Fruit fly (Drosophila melanogaster) whole organism, embryonic: ENCODE measurements around the gene euc.
A peak's percentile ranks its signal among the peaks of the same experiment; 100 is the strongest.

Experiments
- Atf-2 ChIP-seq: fragments of 200-800 bp; sonication (Bioruptor generic); optimal IDR thresholded peaks from 2 replicates; lab custom pipeline; 2016; ENCODE audit warnings: missing biosample characterization, missing genetic modification characterization
- Awh ChIP-seq: fragments of 200-800 bp; sonication (Bioruptor generic); IDR thresholded peaks from 2 replicates; pipeline ENCODE4, ENCODE4 v1.3.6; 2022; ENCODE audit warnings: missing biosample characterization, missing genetic modification characterization
- CG10147 ChIP-seq: fragments of 200-800 bp; sonication (Bioruptor generic); optimal IDR thresholded peaks from 2 replicates; lab custom pipeline; 2019; ENCODE audit warnings: missing biosample characterization, mild to moderate bottlenecking, missing genetic modification characterization, moderate library complexity
- CG10654 ChIP-seq: fragments of 200-800 bp; sonication (Bioruptor generic); optimal IDR thresholded peaks from 2 replicates; lab custom pipeline; 2016; ENCODE audit warnings: missing biosample characterization, missing genetic modification characterization
- CG11456 ChIP-seq: fragments of 200-800 bp; sonication (Bioruptor generic); IDR thresholded peaks from 3 replicates; pipeline ENCODE4 v1.3.6; 2022; ENCODE audit warnings: missing biosample characterization, missing genetic modification characterization
- CG12659 ChIP-seq: fragments of 200-800 bp; sonication (Bioruptor generic); optimal IDR thresholded peaks from 3 replicates; lab custom pipeline; 2017; ENCODE audit warnings: mild to moderate bottlenecking, missing biosample characterization, missing genetic modification reagents, missing genetic modification characterization
- CG12769 ChIP-seq: fragments of 200-800 bp; sonication (Bioruptor generic); optimal IDR thresholded peaks from 2 replicates; lab custom pipeline; 2019; ENCODE audit warnings: missing biosample characterization, mild to moderate bottlenecking, missing genetic modification characterization, moderate library complexity
- CG13296 ChIP-seq: fragments of 200-800 bp; sonication (Bioruptor generic); optimal IDR thresholded peaks from 3 replicates; lab custom pipeline; 2018; ENCODE audit warnings: missing biosample characterization, mild to moderate bottlenecking, missing genetic modification characterization
- CG15514 ChIP-seq: fragments of 200-800 bp; sonication (Bioruptor generic); optimal IDR thresholded peaks from 3 replicates; lab custom pipeline; 2017; ENCODE audit warnings: missing biosample characterization, missing genetic modification characterization, mild to moderate bottlenecking, moderate library complexity, missing genetic modification reagents
- CG17359 ChIP-seq: fragments of 200-800 bp; sonication (Bioruptor generic); optimal IDR thresholded peaks from 3 replicates; lab custom pipeline; 2018; ENCODE audit warnings: missing biosample characterization, mild to moderate bottlenecking, missing genetic modification characterization, moderate library complexity
- CG18262 ChIP-seq: fragments of 200-800 bp; optimal IDR thresholded peaks from 3 replicates; lab custom pipeline; 2019; ENCODE audit warnings: missing biosample characterization, mild to moderate bottlenecking, missing genetic modification characterization, moderate library complexity
- CG18476 ChIP-seq: fragments of 200-800 bp; sonication (Bioruptor generic); optimal IDR thresholded peaks from 2 replicates; lab custom pipeline; 2016; ENCODE audit warnings: missing biosample characterization, mild to moderate bottlenecking, missing genetic modification characterization
- CG2120 ChIP-seq: fragments of 200-800 bp; sonication (Bioruptor generic); optimal IDR thresholded peaks from 3 replicates; lab custom pipeline; 2016; ENCODE audit warnings: missing biosample characterization, missing genetic modification characterization
- CG2678 ChIP-seq: fragments of 200-800 bp; sonication (Bioruptor generic); optimal IDR thresholded peaks from 3 replicates; lab custom pipeline; 2019; ENCODE audit warnings: missing biosample characterization, mild to moderate bottlenecking, missing genetic modification characterization, moderate library complexity
- CG31224 ChIP-seq: fragments of 200-800 bp; sonication (Bioruptor generic); IDR thresholded peaks from 2 replicates; pipeline ENCODE4 v1.3.6; 2022; ENCODE audit warnings: missing biosample characterization, missing genetic modification characterization
- CG31388 ChIP-seq: fragments of 200-800 bp; sonication (Bioruptor generic); optimal IDR thresholded peaks from 2 replicates; lab custom pipeline; 2016; ENCODE audit warnings: missing biosample characterization, missing genetic modification characterization
- CG3163 ChIP-seq: fragments of 200-800 bp; sonication (Bioruptor generic); optimal IDR thresholded peaks from 3 replicates; lab custom pipeline; 2016; ENCODE audit warnings: missing biosample characterization, missing genetic modification characterization
- CG3407 ChIP-seq: fragments of 200-800 bp; sonication (Bioruptor generic); optimal IDR thresholded peaks from 2 replicates; lab custom pipeline; 2018; ENCODE audit warnings: missing biosample characterization, mild to moderate bottlenecking, missing genetic modification characterization
- CG4617 ChIP-seq: fragments of 200-800 bp; sonication (Bioruptor generic); optimal IDR thresholded peaks from 3 replicates; lab custom pipeline; 2016; ENCODE audit warnings: missing biosample characterization, missing genetic modification characterization, borderline replicate concordance
- CG6791 ChIP-seq: fragments of 200-800 bp; sonication (Bioruptor generic); IDR thresholded peaks from 3 replicates; pipeline ENCODE4 v1.3.6; 2022; ENCODE audit warnings: missing biosample characterization, missing genetic modification characterization; ENCODE audit not compliant: partially characterized antibody
- CG7745 ChIP-seq: fragments of 200-800 bp; sonication (Bioruptor generic); optimal IDR thresholded peaks from 2 replicates; lab custom pipeline; 2018; ENCODE audit warnings: missing biosample characterization, mild to moderate bottlenecking, missing genetic modification characterization, moderate library complexity
- CG9609 ChIP-seq: fragments of 200-800 bp; sonication (Bioruptor generic); optimal IDR thresholded peaks from 3 replicates; lab custom pipeline; 2016; ENCODE audit warnings: missing biosample characterization, missing genetic modification characterization
- CHES-1-like ChIP-seq: fragments of 200-800 bp; sonication (Bioruptor generic); optimal IDR thresholded peaks from 2 replicates; lab custom pipeline; 2016; ENCODE audit warnings: missing biosample characterization, missing genetic modification characterization
- Deaf1 ChIP-seq: fragments of 200-800 bp; optimal IDR thresholded peaks from 3 replicates; lab custom pipeline; 2019; ENCODE audit warnings: missing biosample characterization, mild to moderate bottlenecking, missing genetic modification characterization, moderate library complexity
- Dp ChIP-seq: fragments of 200-800 bp; sonication (Bioruptor generic); optimal IDR thresholded peaks from 2 replicates; lab custom pipeline; 2018; ENCODE audit warnings: missing biosample characterization, mild to moderate bottlenecking, missing genetic modification characterization, moderate library complexity
- HmgZ ChIP-seq: fragments of 200-800 bp; sonication (Bioruptor generic); optimal IDR thresholded peaks from 2 replicates; lab custom pipeline; 2018; ENCODE audit warnings: missing biosample characterization, mild to moderate bottlenecking, missing genetic modification characterization
- Hr51 ChIP-seq, 2 experiments: fragments of 200-800 bp; sonication (Bioruptor generic); optimal IDR thresholded peaks; 2 replicates in 1 of 2; 3 replicates in 1 of 2; lab custom pipeline; 2016 to 2018; ENCODE audit warnings: missing biosample characterization in 2 of 2, missing genetic modification characterization in 2 of 2, mild to moderate bottlenecking in 1 of 2, moderate library complexity in 1 of 2
- Hr78 ChIP-seq, 2 experiments: fragments of 200-800 bp in 1 of 2; fragments of >200 bp in 1 of 2; sonication (Bioruptor generic) in 1 of 2; optimal IDR thresholded peaks; 2 replicates each; lab custom pipeline; 2017 to 2019; ENCODE audit warnings: missing biosample characterization in 2 of 2, missing genetic modification characterization in 2 of 2, mild to moderate bottlenecking in 1 of 2, moderate library complexity in 1 of 2
- Max ChIP-seq: fragments of 200-800 bp; sonication (Bioruptor generic); optimal IDR thresholded peaks from 2 replicates; lab custom pipeline; 2016; ENCODE audit warnings: missing biosample characterization, mild to moderate bottlenecking, missing genetic modification characterization
- Ssrp ChIP-seq: fragments of 200-800 bp; sonication (Bioruptor generic); optimal IDR thresholded peaks from 2 replicates; lab custom pipeline; 2018; ENCODE audit warnings: missing biosample characterization, mild to moderate bottlenecking, missing genetic modification characterization, moderate library complexity
- bbx ChIP-seq: fragments of 200-800 bp; sonication (Bioruptor generic); IDR thresholded peaks from 2 replicates; pipeline ENCODE4 v1.3.6; 2022; ENCODE audit warnings: missing biosample characterization, missing genetic modification characterization; ENCODE audit not compliant: partially characterized antibody
- bsh ChIP-seq, 2 experiments: fragments of 200-800 bp; sonication (Bioruptor generic); optimal IDR thresholded peaks; 2 replicates each; lab custom pipeline; 2017 to 2018; ENCODE audit warnings: mild to moderate bottlenecking in 2 of 2, missing biosample characterization in 2 of 2, missing genetic modification characterization in 2 of 2, moderate library complexity in 1 of 2
- ci ChIP-seq: fragments of 200-800 bp; sonication (Bioruptor generic); IDR thresholded peaks from 3 replicates; pipeline ENCODE4 v1.3.6; 2022; ENCODE audit warnings: missing biosample characterization, missing genetic modification characterization
- dpn ChIP-seq, 2 experiments: fragments of 200-800 bp; sonication (Bioruptor generic); optimal IDR thresholded peaks; 3 replicates each; lab custom pipeline; 2016; ENCODE audit warnings: missing biosample characterization in 2 of 2, missing genetic modification characterization in 2 of 2
- eve ChIP-seq, 2 experiments: fragments of >200 bp; optimal IDR thresholded peaks; 2 replicates each; lab custom pipeline; 2017; ENCODE audit warnings: missing biosample characterization in 2 of 2, missing genetic modification characterization in 2 of 2
- exex ChIP-seq: fragments of 200-800 bp; sonication (Bioruptor generic); optimal IDR thresholded peaks from 4 replicates; lab custom pipeline; 2018; ENCODE audit warnings: missing biosample characterization, mild to moderate bottlenecking, missing genetic modification characterization, moderate library complexity
- grau ChIP-seq: fragments of 200-800 bp; optimal IDR thresholded peaks from 3 replicates; lab custom pipeline; 2019; ENCODE audit warnings: missing biosample characterization, mild to moderate bottlenecking, missing genetic modification characterization, moderate library complexity
- ken ChIP-seq: fragments of 200-800 bp; sonication (Bioruptor generic); IDR thresholded peaks from 3 replicates; pipeline ENCODE4 v1.3.6; 2022; ENCODE audit warnings: missing biosample characterization, missing genetic modification characterization
- lov ChIP-seq, 2 experiments: fragments of 200-800 bp in 1 of 2; fragments of >200 bp in 1 of 2; sonication (Bioruptor generic) in 1 of 2; IDR thresholded peaks in 1 of 2; optimal IDR thresholded peaks in 1 of 2; 2 replicates in 1 of 2; 3 replicates in 1 of 2; pipeline versions ENCODE4 v1.3.6 to Lab custom; 2017 to 2022; ENCODE audit warnings: missing biosample characterization in 1 of 2, missing genetic modification characterization in 1 of 2
- onecut ChIP-seq: fragments of 200-800 bp; sonication (Bioruptor generic); IDR thresholded peaks from 2 replicates; pipeline ENCODE4 v1.3.6; 2022; ENCODE audit warnings: missing biosample characterization, missing genetic modification characterization
- otp ChIP-seq: fragments of 200-800 bp; sonication (Bioruptor generic); IDR thresholded peaks from 3 replicates; pipeline ENCODE4, ENCODE4 v1.3.6; 2022; ENCODE audit warnings: missing biosample characterization, missing genetic modification characterization
- sd ChIP-seq: fragments of 200-800 bp; sonication (Bioruptor generic); optimal IDR thresholded peaks from 3 replicates; lab custom pipeline; 2018; ENCODE audit warnings: missing biosample characterization, mild to moderate bottlenecking, missing genetic modification characterization, moderate library complexity
- so ChIP-seq: fragments of 200-800 bp; sonication (Bioruptor generic); IDR thresholded peaks from 3 replicates; pipeline ENCODE4 v1.3.6; 2022; ENCODE audit warnings: missing biosample characterization, missing genetic modification characterization
- tin ChIP-seq: fragments of 200-800 bp; sonication (Bioruptor generic); optimal IDR thresholded peaks from 3 replicates; lab custom pipeline; 2016; ENCODE audit warnings: missing biosample characterization, missing genetic modification characterization
- trh ChIP-seq: fragments of 200-800 bp; sonication (Bioruptor generic); optimal IDR thresholded peaks from 2 replicates; lab custom pipeline; 2016; ENCODE audit warnings: missing biosample characterization, missing genetic modification characterization
- twi ChIP-seq: fragments of 200-800 bp; optimal IDR thresholded peaks from 2 replicates; lab custom pipeline; 2019; ENCODE audit warnings: missing biosample characterization, mild to moderate bottlenecking, missing genetic modification characterization, moderate library complexity
- unc-4 ChIP-seq: fragments of 200-800 bp; sonication (Bioruptor generic); IDR thresholded peaks from 2 replicates; pipeline ENCODE4 v1.3.6; 2022; ENCODE audit warnings: missing biosample characterization, missing genetic modification characterization; ENCODE audit not compliant: partially characterized antibody
- wor ChIP-seq: fragments of 200-800 bp; sonication (Bioruptor generic); IDR thresholded peaks from 2 replicates; pipeline ENCODE4 v1.3.6; 2022; ENCODE audit warnings: missing biosample characterization, missing genetic modification characterization
- zen ChIP-seq: fragments of 200-800 bp; sonication (Bioruptor generic); optimal IDR thresholded peaks from 3 replicates; lab custom pipeline; 2018; ENCODE audit warnings: missing biosample characterization, mild to moderate bottlenecking, missing genetic modification characterization, moderate library complexity

The euc gene

dm6 chr3R:19023862-19024261 is 45.3 kb upstream of the euc start, which contains the start of the genes CG6005 and CG14286 (continued):
- TF ChIP-seq CG7745 (tag; lab: Kevin White, UChicago), result no peak
- TF ChIP-seq bbx (GFP tag; lab: Robert Waterston, UW), result peak; percentile 80
- peak; percentile 51; the same call in 1 of the 2 replicates for TF ChIP-seq Awh (GFP tag; lab: Robert Waterston, UW)
- TF ChIP-seq CG10147 (GFP tag; lab: Kevin White, UChicago), result no peak
- peak; percentile 59 for TF ChIP-seq Dp (GFP tag; lab: Kevin White, UChicago)
- peak; percentile 36 for TF ChIP-seq CG2678 (tag; lab: Kevin White, UChicago)
- TF ChIP-seq CG4617 (GFP tag; lab: Kevin White, UChicago), result peak; percentile 97
- peak; percentile 36 for TF ChIP-seq tin (GFP tag; lab: Kevin White, UChicago)
- peak; percentile 52 for TF ChIP-seq CG15514 (GFP tag; lab: Kevin White, UChicago)
- TF ChIP-seq wor, result no peak
- 0 out of 3 replicates have a peak, but pooled peaks have one; percentile 47 for TF ChIP-seq so (GFP tag; lab: Robert Waterston, UW)
- no peak for TF ChIP-seq CG17359 (tag; lab: Kevin White, UChicago)
- TF ChIP-seq ken (GFP tag; lab: Robert Waterston, UW), result peak; percentile 58; the same call in 1 of the 3 replicates
- TF ChIP-seq twi (tag; lab: Kevin White, UChicago), result peak; percentile 25
- peak; percentile 81 for TF ChIP-seq CHES-1-like (GFP tag; lab: Kevin White, UChicago)
- TF ChIP-seq CG9609 (GFP tag; lab: Kevin White, UChicago), result peak; percentile 61
- TF ChIP-seq CG18476, result no peak
- no peak for TF ChIP-seq Deaf1 (tag; lab: Kevin White, UChicago)
- no peak for TF ChIP-seq trh (GFP tag; lab: Kevin White, UChicago)
- TF ChIP-seq sd (tag; lab: Kevin White, UChicago), result no peak
- TF ChIP-seq zen (tag; lab: Kevin White, UChicago), result no peak
- peak; percentile 36 for TF ChIP-seq CG3163 (GFP tag; lab: Kevin White, UChicago)
- no peak for TF ChIP-seq CG31388
- TF ChIP-seq CG12769 (tag; lab: Kevin White, UChicago), result peak; percentile 69
- peak; percentile 14 for TF ChIP-seq CG18262
- TF ChIP-seq Atf-2 (GFP tag; lab: Kevin White, UChicago), result peak; percentile 49
- peak; percentile 88 for TF ChIP-seq CG2120
- no peak for TF ChIP-seq exex (tag; lab: Kevin White, UChicago)
- TF ChIP-seq bsh (GFP tag; optimal IDR thresholded peaks at IDR 0.05; lab: Kevin White, UChicago), result peak in 1 of 2 experiments; percentile 38
- TF ChIP-seq CG11456, result peak; percentile 92
- TF ChIP-seq HmgZ (tag; lab: Kevin White, UChicago), result peak; percentile 80
- peak; percentile 2 for TF ChIP-seq CG10654
- peak; percentile 19 to 72 for TF ChIP-seq Hr51 (GFP tag; optimal IDR thresholded peaks at IDR 0.05; lab: Kevin White, UChicago)
- peak; percentile 74 for TF ChIP-seq CG6791
- TF ChIP-seq onecut (GFP tag; lab: Robert Waterston, UW), result peak; percentile 47
- peak; percentile 6 for TF ChIP-seq CG13296 (GFP tag; lab: Kevin White, UChicago)
- no peak for TF ChIP-seq lov (optimal IDR thresholded peaks at IDR 0.05; lab: Kevin White, UChicago)
- 0 out of 3 replicates have a peak, but pooled peaks have one; percentile 26 for TF ChIP-seq lov (GFP tag; IDR thresholded peaks at IDR 0.05; lab: Robert Waterston, UW)
- TF ChIP-seq Ssrp, result no peak
- TF ChIP-seq CG31224, result peak; percentile 59; the same call in 1 of the 2 replicates
- peak; percentile 69 for TF ChIP-seq otp (GFP tag; lab: Robert Waterston, UW)
- TF ChIP-seq unc-4 (GFP tag; lab: Robert Waterston, UW), result peak; percentile 85
- TF ChIP-seq CG12659 (GFP tag; lab: Kevin White, UChicago), result peak; percentile 73
- TF ChIP-seq eve (GFP tag; optimal IDR thresholded peaks at IDR 0.05; lab: Kevin White, UChicago), result no peak
- no peak for TF ChIP-seq Hr78 (GFP tag; optimal IDR thresholded peaks at IDR 0.05; lab: Kevin White, UChicago)
- peak; percentile 61 to 81 for TF ChIP-seq dpn (GFP tag; optimal IDR thresholded peaks at IDR 0.05; lab: Kevin White, UChicago)
- TF ChIP-seq grau, result peak; percentile 52
- TF ChIP-seq Max (GFP tag; lab: Kevin White, UChicago), result peak; percentile 25
- TF ChIP-seq CG3407, result no peak
- peak; percentile 87 for TF ChIP-seq ci (GFP tag; lab: Robert Waterston, UW)
